Fruit fly (Drosophila melanogaster): ENCODE results near the gene CG12592.

- TF ChIP-seq Sox14 (GFP tag; optimal IDR thresholded peaks at IDR 0.05) = no peak
- no peak for TF ChIP-seq Ets96B (tag; optimal IDR thresholded peaks at IDR 0.05)
- no peak for TF ChIP-seq Eip75B (GFP tag; optimal IDR thresholded peaks at IDR 0.05)
Observed at dm6 chr3R:10380025-10380424, 41.9 kb downstream of the CG12592 start.
